Worm (Caenorhabditis elegans) whole organism, L2 larva: Measurements from ENCODE around the gene cpsf-3.

Source experiments
- R02D3.7 ChIP-seq: fragments of 150-350 bp; optimal IDR thresholded peaks from 2 replicates; lab custom pipeline; 2014; ENCODE audit warnings: missing biosample characterization, missing genetic modification characterization
- ZK546.5 ChIP-seq: sonication (generic microtip); optimal IDR thresholded peaks from 2 replicates; lab custom pipeline; 2017; ENCODE audit warnings: missing biosample characterization, missing genetic modification characterization
- ama-1 ChIP-seq: fragments of 150-350 bp; optimal IDR thresholded peaks from 2 replicates; lab custom pipeline; 2018; ENCODE audit warnings: inconsistent platforms
- dmd-4 ChIP-seq: sonication (generic microtip); optimal IDR thresholded peaks from 2 replicates; lab custom pipeline; 2017; ENCODE audit warnings: missing biosample characterization, missing genetic modification characterization
- egl-27 ChIP-seq: sonication (generic microtip); optimal IDR thresholded peaks from 3 replicates; lab custom pipeline; 2017; ENCODE audit warnings: missing biosample characterization, missing genetic modification reagents, missing genetic modification characterization
- fos-1 ChIP-seq: fragments of 150-350 bp; optimal IDR thresholded peaks from 2 replicates; lab custom pipeline; 2014; ENCODE audit warnings: missing biosample characterization, missing genetic modification characterization
- gmeb-1 ChIP-seq: fragments of 150-350 bp; optimal IDR thresholded peaks from 2 replicates; lab custom pipeline; 2014; ENCODE audit warnings: missing biosample characterization, missing genetic modification characterization
- sem-4 ChIP-seq: fragments of 150-350 bp; optimal IDR thresholded peaks from 2 replicates; lab custom pipeline; 2014; ENCODE audit warnings: missing biosample characterization, missing genetic modification reagents, missing genetic modification characterization
- skn-1 ChIP-seq: sonication (generic microtip); optimal IDR thresholded peaks from 2 replicates; lab custom pipeline; 2017; ENCODE audit warnings: missing biosample characterization, missing genetic modification characterization
- unc-39 ChIP-seq: fragments of 150-350 bp; optimal IDR thresholded peaks from 2 replicates; lab custom pipeline; 2014; ENCODE audit warnings: missing biosample characterization, missing genetic modification characterization
- unc-55 ChIP-seq: fragments of 150-350 bp; sonication (generic microtip); optimal IDR thresholded peaks from 3 replicates; lab custom pipeline; 2014; ENCODE audit warnings: missing biosample characterization, missing genetic modification reagents, missing genetic modification characterization
- unc-62 ChIP-seq: fragments of 150-350 bp; optimal IDR thresholded peaks from 2 replicates; lab custom pipeline; 2014; ENCODE audit warnings: missing biosample characterization, missing genetic modification reagents, missing genetic modification characterization

DNA sequence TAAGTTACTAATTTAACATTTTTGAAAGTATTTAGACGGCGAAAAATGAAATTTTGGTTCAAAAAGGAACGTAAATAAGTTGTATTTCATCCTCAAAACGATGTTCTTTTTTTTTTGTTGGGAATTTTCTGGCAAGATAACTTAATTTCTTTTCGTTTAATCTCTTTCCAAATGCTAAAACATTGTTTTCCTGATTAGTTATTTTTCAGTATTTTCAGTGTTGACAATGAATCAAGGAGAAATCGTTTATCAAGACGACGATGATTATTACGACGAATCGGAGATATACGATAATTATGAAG, 41.9 kb downstream of the cpsf-3 start, which contains the start of gene lin-54:
- TF ChIP-seq ama-1 (lab: Kevin White, UChicago) (no peak), ZK546.5 (tag; lab: Kevin White, UChicago) (no peak), skn-1 (tag; lab: Kevin White, UChicago) (no peak), dmd-4 (no peak), gmeb-1 (tag; lab: Kevin White, UChicago) (no peak), unc-39 (no peak), egl-27 (tag; lab: Kevin White, UChicago) (no peak), R02D3.7 (tag; lab: Kevin White, UChicago) (no peak), unc-55 (GFP tag; lab: Kevin White, UChicago) (no peak), sem-4 (tag; lab: Kevin White, UChicago) (no peak), unc-62 (GFP tag; lab: Kevin White, UChicago) (no peak), fos-1 (no peak)
